Worm (Caenorhabditis elegans) whole organism, young adult: ENCODE data around the gene srgp-1.

Experiments used
- B0336.3 ChIP-seq: fragments of 200-800 bp; sonication (Bioruptor generic); IDR thresholded peaks from 2 replicates; pipeline ENCODE4 v1.3.6; 2022; ENCODE audit warnings: missing genetic modification characterization, missing compliant biosample characterization
- C06A6.2 ChIP-seq: fragments of 200-800 bp; sonication (Bioruptor generic); conservative IDR thresholded peaks from 2 replicates; pipeline ENCODE4 v1.3.6; 2022; ENCODE audit warnings: missing genetic modification characterization, missing compliant biosample characterization
- C17E4.6 ChIP-seq: fragments of 200-800 bp; sonication (Bioruptor generic); IDR thresholded peaks from 2 replicates; pipeline ENCODE4 v1.3.6; 2022; ENCODE audit warnings: missing genetic modification reagents, missing genetic modification characterization, missing compliant biosample characterization
- F10E7.11 ChIP-seq: sonication (generic microtip); optimal IDR thresholded peaks from 2 replicates; lab custom pipeline; 2017; ENCODE audit warnings: mild to moderate bottlenecking, missing genetic modification characterization, moderate library complexity, missing compliant biosample characterization
- F22D6.2 ChIP-seq: sonication (generic microtip); optimal IDR thresholded peaks from 2 replicates; lab custom pipeline; 2016; ENCODE audit warnings: mild to moderate bottlenecking, missing genetic modification characterization, missing compliant biosample characterization
- F23B12.7 ChIP-seq: sonication (generic microtip); optimal IDR thresholded peaks from 2 replicates; lab custom pipeline; 2017; ENCODE audit warnings: missing genetic modification characterization, mild to moderate bottlenecking, missing compliant biosample characterization, antibody characterized with exemption, moderate library complexity; ENCODE audit not compliant: insufficient read depth
- F33H1.4 ChIP-seq: fragments of 200-800 bp; sonication (Bioruptor generic); IDR thresholded peaks from 2 replicates; pipeline ENCODE4 v1.3.6; 2022; ENCODE audit warnings: missing genetic modification reagents, missing genetic modification characterization, missing compliant biosample characterization
- F37B4.10 ChIP-seq: fragments of 200-800 bp; sonication (Bioruptor generic); IDR thresholded peaks from 2 replicates; pipeline ENCODE4 v1.3.6; 2022; ENCODE audit warnings: missing genetic modification characterization, missing compliant biosample characterization
- F57C9.4 ChIP-seq: sonication (generic microtip); optimal IDR thresholded peaks from 2 replicates; lab custom pipeline; 2017; ENCODE audit warnings: mild to moderate bottlenecking, missing genetic modification characterization, missing compliant biosample characterization
- K12H6.12 ChIP-seq: fragments of 200-800 bp; sonication (Bioruptor generic); optimal IDR thresholded peaks from 2 replicates; lab custom pipeline; 2018; ENCODE audit warnings: mild to moderate bottlenecking, missing genetic modification characterization, missing compliant biosample characterization
- Y67H2A.10 ChIP-seq: fragments of 200-800 bp; sonication (Bioruptor generic); conservative IDR thresholded peaks from 2 replicates; pipeline ENCODE4 v1.3.6; 2022; ENCODE audit warnings: missing genetic modification reagents, missing genetic modification characterization, missing compliant biosample characterization
- ZK185.1 ChIP-seq: sonication (generic microtip); optimal IDR thresholded peaks from 2 replicates; lab custom pipeline; 2016; ENCODE audit warnings: mild to moderate bottlenecking, missing genetic modification characterization, missing compliant biosample characterization; ENCODE audit not compliant: poor library complexity, severe bottlenecking
- attf-3 ChIP-seq: fragments of 200-800 bp; sonication (Bioruptor generic); conservative IDR thresholded peaks from 2 replicates; pipeline ENCODE4 v1.3.6; 2022; ENCODE audit warnings: missing genetic modification reagents, missing genetic modification characterization, missing compliant biosample characterization
- attf-5 ChIP-seq: fragments of 200-800 bp; sonication (Bioruptor generic); optimal IDR thresholded peaks from 2 replicates; lab custom pipeline; 2018; ENCODE audit warnings: mild to moderate bottlenecking, missing genetic modification characterization, missing compliant biosample characterization
- bed-2 ChIP-seq: fragments of 200-800 bp; sonication (Bioruptor generic); IDR thresholded peaks from 2 replicates; pipeline ENCODE4 v1.3.6; 2022; ENCODE audit warnings: missing genetic modification reagents, missing genetic modification characterization, missing compliant biosample characterization
- ceh-100 ChIP-seq: fragments of 200-800 bp; sonication (Bioruptor generic); IDR thresholded peaks from 2 replicates; pipeline ENCODE4 v1.3.6; 2022; ENCODE audit warnings: missing genetic modification reagents, missing genetic modification characterization, missing compliant biosample characterization
- ceh-58 ChIP-seq: fragments of 200-800 bp; sonication (Bioruptor generic); IDR thresholded peaks from 2 replicates; pipeline ENCODE4 v1.3.6; 2022; ENCODE audit warnings: missing genetic modification characterization, missing compliant biosample characterization
- ceh-79 ChIP-seq: sonication (generic microtip); optimal IDR thresholded peaks from 2 replicates; lab custom pipeline; 2017; ENCODE audit warnings: mild to moderate bottlenecking, missing genetic modification characterization, missing compliant biosample characterization
- ceh-91 ChIP-seq: fragments of 200-800 bp; sonication (Bioruptor generic); IDR thresholded peaks from 2 replicates; pipeline ENCODE4 v1.3.6; 2022; ENCODE audit warnings: missing genetic modification reagents, missing genetic modification characterization, missing compliant biosample characterization
- dpff-1 ChIP-seq: sonication (generic microtip); optimal IDR thresholded peaks from 2 replicates; lab custom pipeline; 2017; ENCODE audit warnings: mild to moderate bottlenecking, missing genetic modification characterization, missing compliant biosample characterization
- egrh-3 ChIP-seq: fragments of 200-800 bp; sonication (Bioruptor generic); IDR thresholded peaks from 2 replicates; pipeline ENCODE4 v1.3.6; 2022; ENCODE audit warnings: missing genetic modification reagents, missing genetic modification characterization, missing compliant biosample characterization
- hmg-1.2 ChIP-seq: fragments of 200-800 bp; sonication (Bioruptor generic); IDR thresholded peaks from 2 replicates; pipeline ENCODE4 v1.3.6; 2022; ENCODE audit warnings: missing genetic modification reagents, missing genetic modification characterization, missing compliant biosample characterization
- hrde-1 ChIP-seq: sonication (generic microtip); optimal IDR thresholded peaks from 2 replicates; lab custom pipeline; 2016; ENCODE audit warnings: missing genetic modification characterization, mild to moderate bottlenecking, missing compliant biosample characterization, moderate library complexity, missing genotype, missing genetic modification reagents, borderline replicate concordance
- hsf-1 ChIP-seq: fragments of 200-800 bp; sonication (Bioruptor generic); IDR thresholded peaks from 2 replicates; pipeline ENCODE4 v1.3.6; 2022; ENCODE audit warnings: missing genetic modification reagents, missing genetic modification characterization, missing compliant biosample characterization
- lag-1 ChIP-seq: fragments of 200-800 bp; sonication (Bioruptor generic); IDR thresholded peaks from 2 replicates; pipeline ENCODE4 v1.3.6; 2022; ENCODE audit warnings: missing genetic modification reagents, missing genetic modification characterization, missing compliant biosample characterization
- lin-26 ChIP-seq: fragments of 200-800 bp; sonication (Bioruptor generic); IDR thresholded peaks from 2 replicates; pipeline ENCODE4 v1.3.6; 2022; ENCODE audit warnings: missing genetic modification reagents, missing genetic modification characterization, missing compliant biosample characterization
- lin-35 ChIP-seq, 3 experiments: fragments of 150-350 bp in 2 of 3; sonication (generic microtip) in 1 of 3; optimal IDR thresholded peaks; 2 replicates each; lab custom pipeline; 2014 to 2018; ENCODE audit warnings: missing biosample characterization in 3 of 3, missing genetic modification characterization in 3 of 3, missing genetic modification reagents in 3 of 3
- lin-40 ChIP-seq: sonication (generic microtip); optimal IDR thresholded peaks from 2 replicates; lab custom pipeline; 2016; ENCODE audit warnings: missing genetic modification characterization, mild to moderate bottlenecking, missing compliant biosample characterization, missing genotype, missing genetic modification reagents
- lir-1 ChIP-seq: fragments of 200-800 bp; sonication (Bioruptor generic); conservative IDR thresholded peaks from 2 replicates; pipeline ENCODE4 v1.3.6; 2022; ENCODE audit warnings: missing genetic modification reagents, missing genetic modification characterization, missing compliant biosample characterization
- madf-10 ChIP-seq: sonication (generic microtip); optimal IDR thresholded peaks from 2 replicates; lab custom pipeline; 2016; ENCODE audit warnings: mild to moderate bottlenecking, missing genetic modification characterization, missing compliant biosample characterization
- madf-6 ChIP-seq: fragments of 200-800 bp; sonication (Bioruptor generic); IDR thresholded peaks from 2 replicates; pipeline ENCODE4 v1.3.6; 2022; ENCODE audit warnings: missing genetic modification reagents, missing genetic modification characterization, missing compliant biosample characterization
- mcd-1 ChIP-seq: fragments of 200-800 bp; sonication (Bioruptor generic); IDR thresholded peaks from 2 replicates; pipeline ENCODE4 v1.3.6; 2022; ENCODE audit warnings: missing genetic modification reagents, missing genetic modification characterization, missing compliant biosample characterization
- mxl-1 ChIP-seq: sonication (generic microtip); optimal IDR thresholded peaks from 2 replicates; lab custom pipeline; 2016; ENCODE audit warnings: missing genetic modification characterization, missing compliant biosample characterization
- nhr-90 ChIP-seq: sonication (generic microtip); optimal IDR thresholded peaks from 2 replicates; lab custom pipeline; 2016; ENCODE audit warnings: missing genotype, mild to moderate bottlenecking, missing genetic modification characterization, missing compliant biosample characterization
- pbrm-1 ChIP-seq: fragments of 200-800 bp; sonication (Bioruptor generic); IDR thresholded peaks from 2 replicates; pipeline ENCODE4 v1.3.6; 2022; ENCODE audit warnings: missing genetic modification reagents, missing genetic modification characterization, missing compliant biosample characterization
- rcor-1 ChIP-seq: fragments of 200-800 bp; sonication (Bioruptor generic); IDR thresholded peaks from 2 replicates; pipeline ENCODE4 v1.3.6; 2022; ENCODE audit warnings: missing genetic modification reagents, missing genetic modification characterization, missing compliant biosample characterization
- rec-8 ChIP-seq, 2 experiments: sonication (generic microtip); optimal IDR thresholded peaks; 2 replicates each; lab custom pipeline; 2016; ENCODE audit warnings: mild to moderate bottlenecking in 2 of 2, missing genetic modification characterization in 2 of 2, missing genetic modification reagents in 2 of 2, missing genotype in 2 of 2, missing biosample characterization in 1 of 2, missing compliant biosample characterization in 1 of 2, moderate library complexity in 1 of 2
- sdz-38 ChIP-seq: sonication (generic microtip); optimal IDR thresholded peaks from 2 replicates; lab custom pipeline; 2016; ENCODE audit warnings: missing genotype, missing genetic modification characterization, missing compliant biosample characterization
- snpc-1.3 ChIP-seq: sonication (generic microtip); optimal IDR thresholded peaks from 2 replicates; lab custom pipeline; 2017; ENCODE audit warnings: missing genetic modification characterization, mild to moderate bottlenecking, missing compliant biosample characterization, antibody characterized with exemption, moderate library complexity, missing genotype, missing genetic modification reagents; ENCODE audit not compliant: insufficient read depth
- tbp1 ChIP-seq: fragments of 200-800 bp; sonication (Bioruptor generic); optimal IDR thresholded peaks from 2 replicates; lab custom pipeline; 2018; ENCODE audit warnings: mild to moderate bottlenecking, missing genetic modification characterization, missing compliant biosample characterization
- tbx-9 ChIP-seq: sonication (generic microtip); optimal IDR thresholded peaks from 2 replicates; lab custom pipeline; 2016; ENCODE audit warnings: borderline replicate concordance, missing genetic modification characterization, inconsistent platforms, missing compliant biosample characterization
- tlf-1 ChIP-seq: fragments of 200-800 bp; sonication (Bioruptor generic); optimal IDR thresholded peaks from 2 replicates; lab custom pipeline; 2018; ENCODE audit warnings: mild to moderate bottlenecking, missing genetic modification characterization, missing compliant biosample characterization
- xnd-1 ChIP-seq: sonication (generic microtip); optimal IDR thresholded peaks from 2 replicates; lab custom pipeline; 2016; ENCODE audit warnings: missing genotype, missing genetic modification reagents, missing genetic modification characterization, missing compliant biosample characterization
- zfh-2 ChIP-seq: fragments of 200-800 bp; sonication (Bioruptor generic); conservative IDR thresholded peaks from 2 replicates; pipeline ENCODE4 v1.3.6; 2022; ENCODE audit warnings: missing genetic modification reagents, missing genetic modification characterization, missing compliant biosample characterization
- zim-3 ChIP-seq: sonication (generic microtip); optimal IDR thresholded peaks from 2 replicates; lab custom pipeline; 2017; ENCODE audit warnings: mild to moderate bottlenecking, missing genetic modification characterization, moderate library complexity, missing compliant biosample characterization
- ztf-25 ChIP-seq: fragments of 200-800 bp; sonication (Bioruptor generic); IDR thresholded peaks from 2 replicates; pipeline ENCODE4 v1.3.6; 2022; ENCODE audit warnings: missing genetic modification reagents, missing genetic modification characterization, missing compliant biosample characterization
- ztf-28 ChIP-seq: fragments of 200-800 bp; sonication (Bioruptor generic); IDR thresholded peaks from 2 replicates; pipeline ENCODE4 v1.3.6; 2022; ENCODE audit warnings: missing genetic modification reagents, missing genetic modification characterization, missing compliant biosample characterization
- ztf-3 ChIP-seq: fragments of 200-800 bp; sonication (Bioruptor generic); optimal IDR thresholded peaks from 2 replicates; lab custom pipeline; 2018; ENCODE audit warnings: mild to moderate bottlenecking, missing genetic modification characterization, missing compliant biosample characterization

The srgp-1 gene

ce11 chrIV:11524241-11524692 is 46.0 kb upstream of the srgp-1 start, which contains the start of gene mep-1:
Gene mep-1 (plus strand): TSS chrIV:11524642.
- 0 out of 2 replicates have a peak, but pooled peaks have one; percentile 30 for TF ChIP-seq ceh-91 (GFP tag; lab: Robert Waterston, UW)
- TF ChIP-seq mcd-1 (GFP tag; lab: Robert Waterston, UW) = peak; percentile 63
- TF ChIP-seq tlf-1 (GFP tag; lab: Kevin White, UChicago) = no peak
- no peak for TF ChIP-seq tbx-9 (tag; lab: Kevin White, UChicago)
- TF ChIP-seq xnd-1 (tag; lab: Kevin White, UChicago) = no peak
- TF ChIP-seq ceh-79 (tag; lab: Kevin White, UChicago) = no peak
- TF ChIP-seq dpff-1 (tag; lab: Kevin White, UChicago) = no peak
- peak; percentile 92 for TF ChIP-seq hmg-1.2 (GFP tag; lab: Robert Waterston, UW)
- TF ChIP-seq attf-5 (GFP tag; lab: Kevin White, UChicago) = peak; percentile 62
- no peak for TF ChIP-seq F10E7.11 (tag; lab: Kevin White, UChicago)
- TF ChIP-seq egrh-3 (GFP tag; lab: Robert Waterston, UW) = peak; percentile 92
- no peak for TF ChIP-seq ztf-25 (GFP tag; lab: Robert Waterston, UW)
- peak; percentile 68 for TF ChIP-seq madf-10 (tag; lab: Kevin White, UChicago)
- no peak for TF ChIP-seq ceh-58 (GFP tag; lab: Robert Waterston, UW)
- peak; percentile 50; the same call in 1 of the 2 replicates for TF ChIP-seq ztf-28 (GFP tag; lab: Robert Waterston, UW)
- TF ChIP-seq madf-6 (GFP tag; lab: Robert Waterston, UW) = peak; percentile 39
- TF ChIP-seq nhr-90 (tag; lab: Kevin White, UChicago) = no peak
- peak; percentile 50 for TF ChIP-seq zim-3
- no peak for TF ChIP-seq tbp1 (GFP tag; lab: Kevin White, UChicago)
- no peak for TF ChIP-seq F22D6.2 (tag; lab: Kevin White, UChicago)
- TF ChIP-seq F23B12.7 (tag; lab: Kevin White, UChicago) = no peak
- no peak for TF ChIP-seq rec-8 (tag; optimal IDR thresholded peaks at IDR 0.05; lab: Kevin White, UChicago)
- TF ChIP-seq mxl-1 (tag; lab: Kevin White, UChicago) = peak; percentile 1
- peak; percentile 58 for TF ChIP-seq lin-26
- TF ChIP-seq Y67H2A.10 (GFP tag; lab: Robert Waterston, UW) = no peak
- no peak for TF ChIP-seq sdz-38 (tag; lab: Kevin White, UChicago)
- TF ChIP-seq lir-1 = 0 out of 2 replicates have a peak, but pooled peaks have one; percentile 54
- TF ChIP-seq hrde-1 = peak; percentile 11
- no peak for TF ChIP-seq B0336.3
- TF ChIP-seq lag-1 (GFP tag; lab: Robert Waterston, UW) = no peak
- peak; percentile 50 for TF ChIP-seq K12H6.12 (tag; lab: Kevin White, UChicago)
- peak; percentile 35 for TF ChIP-seq F33H1.4
- TF ChIP-seq zfh-2 (GFP tag; lab: Robert Waterston, UW) = peak; percentile 98
- TF ChIP-seq F37B4.10 (GFP tag; lab: Robert Waterston, UW) = no peak
- no peak for TF ChIP-seq bed-2 (GFP tag; lab: Robert Waterston, UW)
- TF ChIP-seq ztf-3 (GFP tag; lab: Kevin White, UChicago) = no peak
- no peak for TF ChIP-seq C17E4.6 (GFP tag; lab: Robert Waterston, UW)
- no peak for TF ChIP-seq C06A6.2 (GFP tag; lab: Robert Waterston, UW)
- TF ChIP-seq lin-35 (GFP tag; optimal IDR thresholded peaks at IDR 0.05; lab: Kevin White, UChicago) = peak in 1 of 3 experiments; percentile 5
- TF ChIP-seq rcor-1 (GFP tag; lab: Robert Waterston, UW) = 0 out of 2 replicates have a peak, but pooled peaks have one; percentile 23
- TF ChIP-seq F57C9.4 (tag; lab: Kevin White, UChicago) = no peak
- 0 out of 2 replicates have a peak, but pooled peaks have one; percentile 23 for TF ChIP-seq ceh-100 (GFP tag; lab: Robert Waterston, UW)
- peak; percentile 20; the same call in 1 of the 2 replicates for TF ChIP-seq hsf-1 (GFP tag; lab: Robert Waterston, UW)
- peak; percentile 14 for TF ChIP-seq lin-40 (tag; lab: Kevin White, UChicago)
- TF ChIP-seq snpc-1.3 (tag; lab: Kevin White, UChicago) = no peak
- TF ChIP-seq ZK185.1 (tag; lab: Kevin White, UChicago) = no peak
- peak; percentile 19; the same call in 1 of the 2 replicates for TF ChIP-seq pbrm-1 (GFP tag; lab: Robert Waterston, UW)
- peak; percentile 60 for TF ChIP-seq attf-3 (GFP tag; lab: Robert Waterston, UW)
